Worm (Caenorhabditis elegans) whole organism, late embryonic: ENCODE measurements around the gene tgt-2.

Experiments used
- Y22D7AL.16 ChIP-seq: sonication (generic microtip); optimal IDR thresholded peaks from 2 replicates; lab custom pipeline; 2016; ENCODE audit warnings: missing genetic modification characterization, missing compliant biosample characterization
- ama-1 ChIP-seq: fragments of 150-350 bp; optimal IDR thresholded peaks from 2 replicates; lab custom pipeline; 2014
- ceh-24 ChIP-seq: sonication (generic microtip); optimal IDR thresholded peaks from 2 replicates; lab custom pipeline; 2016; ENCODE audit warnings: mild to moderate bottlenecking, missing genetic modification characterization, missing compliant biosample characterization
- ceh-6 ChIP-seq: fragments of 200-800 bp; sonication (Bioruptor generic); optimal IDR thresholded peaks from 2 replicates; lab custom pipeline; 2018; ENCODE audit warnings: mild to moderate bottlenecking, missing genetic modification characterization, missing compliant biosample characterization
- fkh-10 ChIP-seq: fragments of 150-350 bp; optimal IDR thresholded peaks from 2 replicates; lab custom pipeline; 2014; ENCODE audit warnings: missing biosample characterization, missing genetic modification reagents, missing genetic modification characterization
- lin-11 ChIP-seq: fragments of 200-800 bp; sonication (Bioruptor generic); optimal IDR thresholded peaks from 2 replicates; lab custom pipeline; 2018; ENCODE audit warnings: mild to moderate bottlenecking, missing genetic modification characterization, missing compliant biosample characterization
- mec-3 ChIP-seq: sonication (generic microtip); optimal IDR thresholded peaks from 2 replicates; lab custom pipeline; 2016; ENCODE audit warnings: borderline replicate concordance, missing genetic modification characterization, missing compliant biosample characterization
- pqm-1 ChIP-seq: sonication (generic microtip); optimal IDR thresholded peaks from 2 replicates; lab custom pipeline; 2016; ENCODE audit warnings: missing genetic modification characterization, missing compliant biosample characterization
- ref-2 ChIP-seq: sonication (generic microtip); optimal IDR thresholded peaks from 2 replicates; lab custom pipeline; 2016; ENCODE audit warnings: missing genetic modification characterization, missing compliant biosample characterization
- unc-55 ChIP-seq: sonication (generic microtip); optimal IDR thresholded peaks from 2 replicates; lab custom pipeline; 2017; ENCODE audit warnings: missing biosample characterization, missing genetic modification reagents, missing genetic modification characterization

DNA sequence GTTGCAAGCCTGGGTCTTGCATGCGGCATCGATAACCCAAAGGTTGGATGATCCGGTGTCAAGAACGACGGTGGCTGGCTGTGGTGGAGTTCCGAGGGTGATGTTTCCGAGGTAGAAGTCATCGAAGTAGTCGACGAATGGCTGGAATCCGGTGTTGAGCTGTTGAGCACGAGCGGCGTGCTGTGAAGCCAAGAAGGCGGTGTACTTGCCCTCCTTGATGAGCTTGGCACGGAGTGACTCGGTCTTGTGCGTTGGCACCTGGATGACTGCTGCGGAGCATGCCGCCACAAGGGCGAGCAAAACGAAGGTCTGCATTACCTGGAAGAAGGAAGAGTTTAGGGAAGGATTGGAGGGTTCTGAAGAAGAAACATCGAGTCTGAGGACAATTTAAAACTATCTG is 52.3 kb downstream of the tgt-2 start, which contains the start of gene asp-1:
- TF ChIP-seq Y22D7AL.16 (no peak), ceh-6 (GFP tag; lab: Kevin White, UChicago) (no peak), ama-1 (lab: Kevin White, UChicago) (no peak), unc-55 (no peak), ceh-24 (tag; lab: Kevin White, UChicago) (no peak), pqm-1 (tag; lab: Kevin White, UChicago) (no peak), lin-11 (tag; lab: Kevin White, UChicago) (no peak), ref-2 (tag; lab: Kevin White, UChicago) (no peak), mec-3 (tag; lab: Kevin White, UChicago) (no peak), fkh-10 (GFP tag; lab: Kevin White, UChicago) (no peak)
